Fruit fly (Drosophila melanogaster): Measurements from ENCODE around the gene strat.

strat gene

DNA sequence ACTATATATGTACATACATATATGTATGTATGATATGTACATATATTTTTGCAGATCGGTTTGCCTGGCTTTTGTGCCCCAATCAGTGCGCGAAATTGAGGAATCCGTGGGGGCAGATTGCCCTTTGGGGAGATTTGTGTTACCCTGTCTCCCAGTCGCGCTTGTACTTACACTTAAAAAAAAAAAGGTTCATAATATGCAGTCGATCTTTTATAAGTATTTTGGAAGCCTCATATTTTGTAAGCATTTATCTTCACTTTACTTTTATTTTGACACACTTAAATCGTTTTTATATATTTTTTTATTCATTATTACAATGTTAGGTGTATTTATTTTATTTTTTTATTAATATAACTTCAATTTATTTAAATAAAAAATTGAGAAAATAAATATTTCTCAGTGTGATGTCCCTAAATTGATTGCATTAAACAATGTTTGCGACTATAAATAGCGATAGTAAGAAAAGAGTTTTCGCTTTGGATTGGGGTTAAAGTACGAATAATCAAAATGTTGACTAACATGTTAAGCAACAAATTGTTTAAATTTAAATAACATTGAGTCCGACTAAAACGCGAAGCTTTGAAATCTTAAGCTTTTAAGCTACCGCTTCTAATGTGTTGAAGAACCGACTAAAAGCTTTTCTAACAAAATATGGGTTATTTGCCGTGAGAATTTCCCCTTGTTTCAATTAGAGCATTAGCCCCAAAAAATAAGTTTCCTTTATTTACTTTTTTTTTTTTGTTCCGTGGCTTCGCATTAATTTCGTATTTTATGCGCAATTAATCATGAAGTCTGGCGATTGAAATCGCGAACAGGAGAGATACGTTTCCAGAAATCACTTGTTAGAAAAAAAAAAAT, 6.5 kb downstream of the strat start (continued):
- TF ChIP-seq C15 (GFP tag; IDR thresholded peaks at IDR 0.05) (no peak), CG9817 (tag; optimal IDR thresholded peaks at IDR 0.05) (no peak), ind (GFP tag; optimal IDR thresholded peaks at IDR 0.05) (no peak), ftz-f1 (GFP tag; optimal IDR thresholded peaks at IDR 0.05) (no peak), HLH4C (GFP tag; IDR thresholded peaks at IDR 0.05; ENCODE audit: partially characterized antibody) (no peak), CG13287 (GFP tag; IDR thresholded peaks at IDR 0.05; ENCODE audit: partially characterized antibody) (peak; percentile 8; the same call in 1 of the 2 replicates), mirr (GFP tag; optimal IDR thresholded peaks at IDR 0.05) (no peak), CG15011 (GFP tag; optimal IDR thresholded peaks at IDR 0.05) (no peak), rib (GFP tag; IDR thresholded peaks at IDR 0.05) (no peak), CG11504 (tag; optimal IDR thresholded peaks at IDR 0.05) (peak; percentile 71), wdn (GFP tag; IDR thresholded peaks at IDR 0.05) (no peak), CG31441 (GFP tag; IDR thresholded peaks at IDR 0.05) (peak; percentile 51), Kr (GFP tag; optimal IDR thresholded peaks at IDR 0.05) (no peak), CG3281 (GFP tag; optimal IDR thresholded peaks at IDR 0.05) (peak; percentile 2), odd (GFP tag; optimal IDR thresholded peaks at IDR 0.05) (no peak), CG3407 (GFP tag; optimal IDR thresholded peaks at IDR 0.05) (no peak), CG8924 (tag; optimal IDR thresholded peaks at IDR 0.05) (peak; percentile 19), Mes4 (GFP tag; optimal IDR thresholded peaks at IDR 0.05) (no peak), CG8944 (GFP tag; optimal IDR thresholded peaks at IDR 0.05) (no peak), chinmo (GFP tag; IDR thresholded peaks at IDR 0.05; ENCODE audit: partially characterized antibody) (0 out of 4 replicates have a peak, but pooled peaks have one; percentile 55), CG2712 (tag; optimal IDR thresholded peaks at IDR 0.05) (peak; percentile 40), twi (tag; optimal IDR thresholded peaks at IDR 0.05) (no peak), CG10267 (tag; optimal IDR thresholded peaks at IDR 0.05) (peak; percentile 11), CG2678 (tag; optimal IDR thresholded peaks at IDR 0.05) (peak; percentile 59), phol (tag; optimal IDR thresholded peaks at IDR 0.05) (no peak), unpg (GFP tag; optimal IDR thresholded peaks at IDR 0.05) (peak; percentile 31), CG7963 (GFP tag; IDR thresholded peaks at IDR 0.05; ENCODE audit: partially characterized antibody) (no peak), CG7745 (tag; optimal IDR thresholded peaks at IDR 0.05) (no peak), Rfx (GFP tag; IDR thresholded peaks at IDR 0.05) (no peak), Bdp1 (GFP tag; optimal IDR thresholded peaks at IDR 0.05) (no peak), Dp (GFP tag; optimal IDR thresholded peaks at IDR 0.05) (peak; percentile 48), CG10209 (GFP tag; optimal IDR thresholded peaks at IDR 0.05) (peak; percentile 18), prd (optimal IDR thresholded peaks at IDR 0.05) (no peak), prd (GFP tag; IDR thresholded peaks at IDR 0.05) (no peak), Fer1 (GFP tag; optimal IDR thresholded peaks at IDR 0.05) (peak; percentile 25), Tbp (GFP tag; optimal IDR thresholded peaks at IDR 0.05) (no peak), CG7839 (tag; optimal IDR thresholded peaks at IDR 0.05) (peak; percentile 41), CG7987 (GFP tag; optimal IDR thresholded peaks at IDR 0.05) (no peak), toy (GFP tag; IDR thresholded peaks at IDR 0.05) (no peak), sug (tag; optimal IDR thresholded peaks at IDR 0.05) (peak; percentile 17), CG6765 (GFP tag; optimal IDR thresholded peaks at IDR 0.05) (peak; percentile 3), Sox100B (GFP tag; optimal IDR thresholded peaks at IDR 0.05) (no peak), Sox102F (GFP tag; optimal IDR thresholded peaks at IDR 0.05) (peak; percentile 33), CG18599 (GFP tag; optimal IDR thresholded peaks at IDR 0.05) (peak; percentile 37), NfI (GFP tag; optimal IDR thresholded peaks at IDR 0.05) (no peak), Hmr (GFP tag; optimal IDR thresholded peaks at IDR 0.05) (peak; percentile 60), CG8359 (GFP tag; optimal IDR thresholded peaks at IDR 0.05; ENCODE audit: borderline replicate concordance) (no peak), nom (GFP tag; optimal IDR thresholded peaks at IDR 0.05) (no peak)

Data from whole organism, embryonic.